Worm (Caenorhabditis elegans) whole organism, L4 larva: ENCODE results near the gene Y40B10A.11.

Source experiments
- ama-1 ChIP-seq: fragments of 150-350 bp; optimal IDR thresholded peaks from 2 replicates; lab custom pipeline; 2014; ENCODE audit warnings: inconsistent platforms, mixed read lengths
- duxl-1 ChIP-seq: sonication (generic microtip); optimal IDR thresholded peaks from 2 replicates; lab custom pipeline; 2016; ENCODE audit warnings: mild to moderate bottlenecking, missing genetic modification characterization, moderate library complexity, missing compliant biosample characterization; ENCODE audit not compliant: poor library complexity
- fos-1 ChIP-seq: fragments of 150-350 bp; optimal IDR thresholded peaks from 2 replicates; lab custom pipeline; 2014; ENCODE audit warnings: missing biosample characterization, missing genetic modification characterization
- nhr-237 ChIP-seq: sonication (generic microtip); optimal IDR thresholded peaks from 2 replicates; lab custom pipeline; 2017; ENCODE audit warnings: missing biosample characterization, missing genetic modification characterization
- pqm-1 ChIP-seq: sonication (generic microtip); optimal IDR thresholded peaks from 2 replicates; lab custom pipeline; 2017; ENCODE audit warnings: missing biosample characterization, missing genetic modification characterization
- unc-62 ChIP-seq, 3 experiments: fragments of 150-350 bp in 1 of 3; sonication (generic microtip); optimal IDR thresholded peaks in 2 of 3; peaks in 1 of 3; 1 replicate in 1 of 3; 2 replicates in 2 of 3; lab custom pipeline; 2014 to 2017; ENCODE audit warnings: missing biosample characterization in 3 of 3, missing genetic modification characterization in 3 of 3, missing genetic modification reagents in 3 of 3, missing genotype in 1 of 3

DNA sequence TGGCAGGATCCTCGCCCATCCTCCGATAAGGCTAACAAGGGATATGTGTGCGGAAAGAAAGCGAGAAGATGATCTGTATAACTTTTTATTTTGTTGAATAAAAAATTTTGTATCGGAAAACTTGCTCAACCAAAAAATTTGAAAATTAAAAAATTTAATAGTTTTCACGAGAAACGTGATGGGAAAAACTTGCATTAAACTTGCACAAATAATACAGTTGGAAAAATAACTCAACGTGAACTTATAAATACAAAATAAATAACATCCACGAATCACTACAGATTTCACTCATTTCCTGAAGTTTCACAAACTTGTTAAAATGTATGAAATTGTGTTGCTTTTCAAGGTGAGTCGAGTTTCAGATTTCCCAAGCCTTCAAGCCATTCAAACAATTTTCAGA lies 47.6 kb upstream of the Y40B10A.11 start, which contains the start of gene F36F12.7:
- no peak for TF ChIP-seq ama-1
- no peak for TF ChIP-seq fos-1 (tag; lab: Kevin White, UChicago)
- no peak for TF ChIP-seq nhr-237 (tag; lab: Kevin White, UChicago)
- no peak for TF ChIP-seq duxl-1
- TF ChIP-seq pqm-1: no peak
- no peak for TF ChIP-seq unc-62 (GFP tag; optimal IDR thresholded peaks at IDR 0.05 in 1 of 2; lab: Kevin White, UChicago)
- TF ChIP-seq unc-62 (tag; optimal IDR thresholded peaks at IDR 0.05; lab: Kevin White, UChicago): no peak
